Worm (Caenorhabditis elegans) whole organism, L4 larva: ENCODE data around the gene txt-19.

Experiments used
- F10B5.3 ChIP-seq: sonication (generic microtip); optimal IDR thresholded peaks from 2 replicates; lab custom pipeline; 2016; ENCODE audit warnings: mild to moderate bottlenecking, missing genetic modification characterization, missing compliant biosample characterization
- F26F4.8 ChIP-seq: fragments of 200-800 bp; sonication (Bioruptor generic); conservative IDR thresholded peaks from 2 replicates; pipeline ENCODE4 v1.3.6; 2022; ENCODE audit warnings: missing genetic modification characterization, missing compliant biosample characterization
- F49E8.2 ChIP-seq: sonication (generic microtip); optimal IDR thresholded peaks from 2 replicates; lab custom pipeline; 2016; ENCODE audit warnings: missing compliant biosample characterization, mild to moderate bottlenecking, missing genetic modification characterization, borderline replicate concordance
- R02D3.7 ChIP-seq: fragments of 150-350 bp; sonication (generic microtip); optimal IDR thresholded peaks from 3 replicates; lab custom pipeline; 2014; ENCODE audit warnings: missing biosample characterization, missing genetic modification characterization
- T20F7.1 ChIP-seq: fragments of 200-800 bp; sonication (Bioruptor generic); optimal IDR thresholded peaks from 2 replicates; lab custom pipeline; 2018; ENCODE audit warnings: mild to moderate bottlenecking, missing genetic modification characterization, missing compliant biosample characterization
- T26A8.4 ChIP-seq: fragments of 200-800 bp; sonication (Bioruptor generic); IDR thresholded peaks from 2 replicates; pipeline ENCODE4 v1.3.6; 2022; ENCODE audit warnings: missing genetic modification characterization, missing compliant biosample characterization
- Y5F2A.4 ChIP-seq: fragments of 200-800 bp; sonication (Bioruptor generic); optimal IDR thresholded peaks from 2 replicates; lab custom pipeline; 2018; ENCODE audit warnings: mild to moderate bottlenecking, missing genetic modification characterization, missing compliant biosample characterization
- ZK337.2 ChIP-seq: fragments of 200-800 bp; sonication (Bioruptor generic); IDR thresholded peaks from 2 replicates; pipeline ENCODE4 v1.3.6; 2022; ENCODE audit warnings: missing genetic modification reagents, missing genetic modification characterization, missing compliant biosample characterization
- aly-2 ChIP-seq: sonication (generic microtip); optimal IDR thresholded peaks from 2 replicates; lab custom pipeline; 2018; ENCODE audit warnings: missing biosample characterization, missing genetic modification characterization
- ama-1 ChIP-seq: fragments of 150-350 bp; optimal IDR thresholded peaks from 2 replicates; lab custom pipeline; 2014; ENCODE audit warnings: inconsistent platforms, mixed read lengths
- arid-1 ChIP-seq: fragments of 200-800 bp; sonication (Bioruptor generic); conservative IDR thresholded peaks from 2 replicates; pipeline ENCODE4 v1.3.6; 2022; ENCODE audit warnings: missing genetic modification reagents, missing genetic modification characterization, missing compliant biosample characterization
- ceh-28 ChIP-seq: fragments of 150-350 bp; optimal IDR thresholded peaks from 2 replicates; lab custom pipeline; 2014; ENCODE audit warnings: missing biosample characterization, missing genetic modification reagents, missing genetic modification characterization
- ceh-32 ChIP-seq: sonication (generic microtip); optimal IDR thresholded peaks from 2 replicates; lab custom pipeline; 2016; ENCODE audit warnings: mild to moderate bottlenecking, missing genetic modification characterization, missing compliant biosample characterization; ENCODE audit not compliant: poor library complexity
- ceh-44 ChIP-seq: fragments of 200-800 bp; sonication (Bioruptor generic); IDR thresholded peaks from 2 replicates; pipeline ENCODE4 v1.3.6; 2022; ENCODE audit warnings: missing genetic modification reagents, missing genetic modification characterization, missing compliant biosample characterization
- ceh-62 ChIP-seq: sonication (generic microtip); optimal IDR thresholded peaks from 2 replicates; lab custom pipeline; 2017; ENCODE audit warnings: missing biosample characterization, missing genetic modification characterization
- ceh-82 ChIP-seq: sonication (generic microtip); optimal IDR thresholded peaks from 2 replicates; lab custom pipeline; 2017; ENCODE audit warnings: missing biosample characterization, missing genetic modification characterization
- cey-2 ChIP-seq: sonication (generic microtip); optimal IDR thresholded peaks from 3 replicates; lab custom pipeline; 2017; ENCODE audit warnings: missing genetic modification characterization, mild to moderate bottlenecking, missing compliant biosample characterization, antibody characterized with exemption, borderline replicate concordance; ENCODE audit not compliant: insufficient read depth
- ctbp-1 ChIP-seq: fragments of 200-800 bp; sonication (Bioruptor generic); IDR thresholded peaks from 2 replicates; pipeline ENCODE4 v1.3.6; 2022; ENCODE audit warnings: missing genetic modification reagents, missing genetic modification characterization, missing compliant biosample characterization
- daf-12 ChIP-seq: fragments of 150-350 bp; optimal IDR thresholded peaks from 2 replicates; lab custom pipeline; 2014; ENCODE audit warnings: missing biosample characterization, missing genetic modification reagents, missing genetic modification characterization
- daf-19 ChIP-seq: fragments of 200-800 bp; sonication (Bioruptor generic); conservative IDR thresholded peaks from 2 replicates; pipeline ENCODE4 v1.3.6; 2022; ENCODE audit warnings: missing genetic modification characterization, missing compliant biosample characterization
- dmd-6 ChIP-seq: fragments of 200-800 bp; sonication (Bioruptor generic); IDR thresholded peaks from 2 replicates; pipeline ENCODE4 v1.3.6; 2022; ENCODE audit warnings: missing genetic modification reagents, missing genetic modification characterization, missing compliant biosample characterization
- dmd-8 ChIP-seq: fragments of 200-800 bp; sonication (Bioruptor generic); IDR thresholded peaks from 2 replicates; pipeline ENCODE4 v1.3.6; 2022; ENCODE audit warnings: missing genetic modification characterization, missing compliant biosample characterization
- dpl-1 ChIP-seq: fragments of 150-350 bp; optimal IDR thresholded peaks from 2 replicates; lab custom pipeline; 2014; ENCODE audit warnings: missing biosample characterization, missing genetic modification reagents, missing genetic modification characterization
- duxl-1 ChIP-seq: sonication (generic microtip); optimal IDR thresholded peaks from 2 replicates; lab custom pipeline; 2016; ENCODE audit warnings: mild to moderate bottlenecking, missing genetic modification characterization, moderate library complexity, missing compliant biosample characterization; ENCODE audit not compliant: poor library complexity
- egl-43 ChIP-seq: fragments of 200-800 bp; sonication (Bioruptor generic); IDR thresholded peaks from 2 replicates; pipeline ENCODE4 v1.3.6; 2022; ENCODE audit warnings: missing genetic modification reagents, missing genetic modification characterization, missing compliant biosample characterization
- gei-8 ChIP-seq: fragments of 200-800 bp; sonication (Bioruptor generic); optimal IDR thresholded peaks from 2 replicates; lab custom pipeline; 2018; ENCODE audit warnings: mild to moderate bottlenecking, missing genetic modification characterization, missing compliant biosample characterization
- hif-1 ChIP-seq, 2 experiments: sonication (generic microtip); optimal IDR thresholded peaks; 2 replicates each; lab custom pipeline; 2016 to 2017; ENCODE audit warnings: missing compliant biosample characterization in 2 of 2, missing genetic modification characterization in 2 of 2, missing genetic modification reagents in 2 of 2, missing genotype in 2 of 2, mild to moderate bottlenecking in 1 of 2
- hlh-30 ChIP-seq: sonication (generic microtip); optimal IDR thresholded peaks from 2 replicates; lab custom pipeline; 2017; ENCODE audit warnings: antibody characterized with exemption, mild to moderate bottlenecking, missing genetic modification characterization, missing compliant biosample characterization; ENCODE audit not compliant: insufficient read depth
- hmg-1.1 ChIP-seq: fragments of 200-800 bp; sonication (Bioruptor generic); IDR thresholded peaks from 2 replicates; pipeline ENCODE4 v1.3.6; 2022; ENCODE audit warnings: missing genetic modification reagents, missing genetic modification characterization, missing compliant biosample characterization
- lin-13 ChIP-seq: fragments of 150-350 bp; optimal IDR thresholded peaks from 2 replicates; lab custom pipeline; 2014; ENCODE audit warnings: missing biosample characterization, missing genetic modification reagents, missing genetic modification characterization
- lin-15B ChIP-seq: fragments of 150-350 bp; sonication (generic microtip); optimal IDR thresholded peaks from 3 replicates; lab custom pipeline; 2014; ENCODE audit warnings: missing biosample characterization, missing genetic modification characterization
- mdt-29 ChIP-seq: fragments of 200-800 bp; sonication (Bioruptor generic); IDR thresholded peaks from 2 replicates; pipeline ENCODE4 v1.3.6; 2022; ENCODE audit warnings: missing genetic modification reagents, missing genetic modification characterization, missing compliant biosample characterization
- mep-1 ChIP-seq: fragments of 150-350 bp; sonication (generic microtip); optimal IDR thresholded peaks from 3 replicates; lab custom pipeline; 2014; ENCODE audit warnings: missing biosample characterization, missing genetic modification characterization
- mes-2 ChIP-seq: sonication (generic microtip); optimal IDR thresholded peaks from 2 replicates; lab custom pipeline; 2016; ENCODE audit warnings: missing genotype, mild to moderate bottlenecking, missing genetic modification characterization, missing compliant biosample characterization; ENCODE audit not compliant: poor library complexity, severe bottlenecking
- mxl-3 ChIP-seq: fragments of 200-800 bp; sonication (Bioruptor generic); optimal IDR thresholded peaks from 2 replicates; lab custom pipeline; 2018; ENCODE audit warnings: mild to moderate bottlenecking, missing genetic modification characterization, missing compliant biosample characterization
- nhr-102 ChIP-seq: sonication (generic microtip); optimal IDR thresholded peaks from 2 replicates; lab custom pipeline; 2016; ENCODE audit warnings: mild to moderate bottlenecking, missing genetic modification characterization, moderate library complexity, missing compliant biosample characterization
- nhr-111 ChIP-seq: fragments of 200-800 bp; sonication (Bioruptor generic); optimal IDR thresholded peaks from 2 replicates; lab custom pipeline; 2018; ENCODE audit warnings: mild to moderate bottlenecking, missing genetic modification characterization, missing compliant biosample characterization
- nhr-237 ChIP-seq: sonication (generic microtip); optimal IDR thresholded peaks from 2 replicates; lab custom pipeline; 2017; ENCODE audit warnings: missing biosample characterization, missing genetic modification characterization
- nhr-25 ChIP-seq: sonication (generic microtip); optimal IDR thresholded peaks from 2 replicates; lab custom pipeline; 2017; ENCODE audit warnings: missing genetic modification characterization, mild to moderate bottlenecking, missing compliant biosample characterization, antibody characterized with exemption, moderate library complexity, borderline replicate concordance; ENCODE audit not compliant: insufficient read depth
- nhr-28 ChIP-seq: fragments of 150-350 bp; optimal IDR thresholded peaks from 2 replicates; lab custom pipeline; 2014; ENCODE audit warnings: missing biosample characterization, missing genetic modification characterization
- nhr-41 ChIP-seq: fragments of 200-800 bp; sonication (Bioruptor generic); IDR thresholded peaks from 2 replicates; pipeline ENCODE4 v1.3.6; 2022; ENCODE audit warnings: missing genetic modification reagents, missing genetic modification characterization, missing compliant biosample characterization
- nhr-42 ChIP-seq: fragments of 200-800 bp; sonication (Bioruptor generic); IDR thresholded peaks from 2 replicates; pipeline ENCODE4 v1.3.6; 2022; ENCODE audit warnings: missing genetic modification characterization, missing compliant biosample characterization
- nhr-76 ChIP-seq: fragments of 150-350 bp; optimal IDR thresholded peaks from 2 replicates; lab custom pipeline; 2014; ENCODE audit warnings: missing biosample characterization, missing genetic modification characterization
- nhr-77 ChIP-seq: fragments of 150-350 bp; optimal IDR thresholded peaks from 2 replicates; lab custom pipeline; 2014; ENCODE audit warnings: missing biosample characterization, missing genetic modification characterization
- php-3 ChIP-seq: fragments of 200-800 bp; sonication (Bioruptor generic); IDR thresholded peaks from 2 replicates; pipeline ENCODE4 v1.3.6; 2022; ENCODE audit warnings: missing genetic modification reagents, missing genetic modification characterization, missing compliant biosample characterization
- saeg-2 ChIP-seq: fragments of 200-800 bp; sonication (Bioruptor generic); IDR thresholded peaks from 2 replicates; pipeline ENCODE4 v1.3.6; 2022; ENCODE audit warnings: missing genetic modification reagents, missing genetic modification characterization, missing compliant biosample characterization
- spr-1 ChIP-seq: sonication (generic microtip); optimal IDR thresholded peaks from 2 replicates; lab custom pipeline; 2016; ENCODE audit warnings: mild to moderate bottlenecking, missing genetic modification characterization, missing compliant biosample characterization
- tag-97 ChIP-seq: fragments of 200-800 bp; sonication (Bioruptor generic); IDR thresholded peaks from 2 replicates; pipeline ENCODE4 v1.3.6; 2022; ENCODE audit warnings: missing genetic modification characterization, missing compliant biosample characterization
- unc-39 ChIP-seq: sonication (generic microtip); optimal IDR thresholded peaks from 2 replicates; lab custom pipeline; 2017; ENCODE audit warnings: missing biosample characterization, missing genetic modification characterization
- vab-7 ChIP-seq: fragments of 200-800 bp; sonication (Bioruptor generic); IDR thresholded peaks from 2 replicates; pipeline ENCODE4 v1.3.6; 2022; ENCODE audit warnings: missing genetic modification reagents, missing genetic modification characterization, missing compliant biosample characterization
- zip-2 ChIP-seq: fragments of 150-350 bp; optimal IDR thresholded peaks from 2 replicates; lab custom pipeline; 2014; ENCODE audit warnings: missing biosample characterization, missing genetic modification characterization
- ztf-11 ChIP-seq: fragments of 150-350 bp; optimal IDR thresholded peaks from 2 replicates; lab custom pipeline; 2014; ENCODE audit warnings: missing biosample characterization, missing genetic modification characterization

Gene txt-19

DNA sequence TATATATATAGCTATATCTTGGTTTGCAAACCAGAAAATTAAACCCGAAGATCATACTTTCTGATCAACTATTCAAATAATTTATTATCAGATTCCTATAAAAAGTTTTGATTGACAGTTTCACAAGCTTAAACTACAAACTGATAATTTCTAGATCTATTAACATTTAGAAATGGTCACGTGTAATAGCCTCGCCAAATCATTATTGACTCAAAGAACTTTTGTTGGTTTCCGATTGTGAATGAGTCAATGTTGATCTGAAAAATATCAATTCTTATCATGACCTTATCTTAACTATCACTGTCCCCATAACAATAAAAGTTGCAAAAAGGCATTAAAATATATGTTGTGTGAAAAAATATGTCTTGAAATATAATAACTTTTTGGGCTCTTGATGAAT is 3.6 kb upstream of the txt-19 start (continued):
- no peak for TF ChIP-seq ceh-28 (tag; lab: Kevin White, UChicago)
- no peak for TF ChIP-seq ceh-82
- TF ChIP-seq F10B5.3 (tag; lab: Kevin White, UChicago) = no peak
- peak; percentile 52 for TF ChIP-seq T20F7.1
- peak; percentile 70; the same call in 1 of the 2 replicates for TF ChIP-seq saeg-2 (GFP tag; lab: Robert Waterston, UW)
- no peak for TF ChIP-seq gei-8 (GFP tag; lab: Kevin White, UChicago)
- peak; percentile 91 for TF ChIP-seq nhr-102 (tag; lab: Kevin White, UChicago)
- TF ChIP-seq ceh-32 = no peak
- TF ChIP-seq ctbp-1 (GFP tag; lab: Robert Waterston, UW) = no peak
- TF ChIP-seq aly-2 (tag; lab: Kevin White, UChicago) = no peak
- TF ChIP-seq zip-2 (tag; lab: Kevin White, UChicago) = no peak
- no peak for TF ChIP-seq Y5F2A.4 (GFP tag; lab: Kevin White, UChicago)
- no peak for TF ChIP-seq nhr-25 (tag; lab: Kevin White, UChicago)
- TF ChIP-seq egl-43 (GFP tag; lab: Robert Waterston, UW) = no peak
- no peak for TF ChIP-seq nhr-111
- TF ChIP-seq nhr-41 (GFP tag; lab: Robert Waterston, UW) = no peak
- TF ChIP-seq ama-1 (lab: Kevin White, UChicago) = no peak
- TF ChIP-seq nhr-42 (GFP tag; lab: Robert Waterston, UW) = no peak
- no peak for TF ChIP-seq hmg-1.1 (GFP tag; lab: Robert Waterston, UW)
- peak; percentile 99 for TF ChIP-seq php-3
- no peak for TF ChIP-seq unc-39 (tag; lab: Kevin White, UChicago)
- TF ChIP-seq ztf-11 (tag; lab: Kevin White, UChicago) = no peak
- no peak for TF ChIP-seq dpl-1 (GFP tag; lab: Kevin White, UChicago)
- no peak for TF ChIP-seq vab-7 (GFP tag; lab: Robert Waterston, UW)
- TF ChIP-seq cey-2 (tag; lab: Kevin White, UChicago) = no peak
- TF ChIP-seq dmd-8 (GFP tag; lab: Robert Waterston, UW) = no peak
- no peak for TF ChIP-seq spr-1 (tag; lab: Kevin White, UChicago)
- TF ChIP-seq daf-12 = no peak
- no peak for TF ChIP-seq arid-1 (GFP tag; lab: Robert Waterston, UW)
- TF ChIP-seq lin-15B = no peak
- no peak for TF ChIP-seq nhr-237 (tag; lab: Kevin White, UChicago)
- no peak for TF ChIP-seq ceh-62
- TF ChIP-seq lin-13 (GFP tag; lab: Kevin White, UChicago) = no peak
- TF ChIP-seq nhr-76 (tag; lab: Kevin White, UChicago) = no peak
- TF ChIP-seq nhr-28 (tag; lab: Kevin White, UChicago) = peak; percentile 90
- TF ChIP-seq mdt-29 (GFP tag; lab: Robert Waterston, UW) = no peak
- no peak for TF ChIP-seq tag-97 (GFP tag; lab: Robert Waterston, UW)
- TF ChIP-seq R02D3.7 (tag; lab: Kevin White, UChicago) = no peak
- TF ChIP-seq ZK337.2 = no peak
- no peak for TF ChIP-seq mes-2
- peak; percentile 83 for TF ChIP-seq nhr-77 (tag; lab: Kevin White, UChicago)
- TF ChIP-seq duxl-1 = no peak
- peak; percentile 98 for TF ChIP-seq dmd-6 (GFP tag; lab: Robert Waterston, UW)
- TF ChIP-seq mep-1 (tag; lab: Kevin White, UChicago) = peak; percentile 57
- TF ChIP-seq ceh-44 = no peak
- TF ChIP-seq daf-19 (GFP tag; lab: Robert Waterston, UW) = no peak
- TF ChIP-seq F26F4.8 = no peak
- no peak for TF ChIP-seq F49E8.2 (tag; lab: Kevin White, UChicago)
- TF ChIP-seq T26A8.4 = no peak
- peak; percentile 32 for TF ChIP-seq hlh-30 (tag; lab: Kevin White, UChicago)
- TF ChIP-seq hif-1 (tag; optimal IDR thresholded peaks at IDR 0.05; lab: Kevin White, UChicago) = no peak
- no peak for TF ChIP-seq mxl-3 (GFP tag; lab: Kevin White, UChicago)
